Fruit fly (Drosophila melanogaster) Kc167 (cell line): ENCODE measurements around the gene Ttc1.

Experiments used
- Sin3A ChIP-seq: fragments of >200 bp; optimal IDR thresholded peaks from 2 replicates; lab custom pipeline; 2018; ENCODE audit warnings: missing external identifiers
- insv ChIP-seq: fragments of >200 bp; optimal IDR thresholded peaks from 3 replicates; lab custom pipeline; 2018; ENCODE audit warnings: missing external identifiers
- ttk ChIP-seq: sonication (Bioruptor generic); optimal IDR thresholded peaks from 2 replicates; lab custom pipeline; 2017; ENCODE audit warnings: missing external identifiers

dm6 chr3R:16434599-16434998 is 8.2 kb downstream of the Ttc1 start, which contains the start of gene CG14881:
- TF ChIP-seq insv (lab: Kevin White, UChicago) (no peak), ttk (lab: Kevin White, UChicago) (no peak), Sin3A (lab: Kevin White, UChicago) (no peak)
